Fruit fly (Drosophila melanogaster): ENCODE results near the gene jvl.

Gene jvl

dm6 chr3R:14714147-14714903 lies 27.1 kb upstream of the jvl start (continued):
- TF ChIP-seq salr (GFP tag; optimal IDR thresholded peaks at IDR 0.05) (no peak), CG8632 (GFP tag; optimal IDR thresholded peaks at IDR 0.05) (peak; percentile 87), Sox15 (GFP tag; optimal IDR thresholded peaks at IDR 0.05) (peak; percentile 9), CG31627 (GFP tag; optimal IDR thresholded peaks at IDR 0.05) (no peak), CG34406 (GFP tag; optimal IDR thresholded peaks at IDR 0.05) (peak; percentile 79), Eip75B (GFP tag; optimal IDR thresholded peaks at IDR 0.05) (peak; percentile 30), CG6276 (GFP tag; optimal IDR thresholded peaks at IDR 0.05) (peak; percentile 73), vri (GFP tag; optimal IDR thresholded peaks at IDR 0.05) (no peak), Smox (GFP tag; optimal IDR thresholded peaks at IDR 0.05) (no peak)

- TF ChIP-seq dac (GFP tag; optimal IDR thresholded peaks at IDR 0.05) (peak; percentile 95), CG4318 (GFP tag; optimal IDR thresholded peaks at IDR 0.05) (peak; percentile 95), CG3032 (tag; optimal IDR thresholded peaks at IDR 0.05) (peak; percentile 93), CG1621 (tag; optimal IDR thresholded peaks at IDR 0.05) (peak; percentile 89), topi (GFP tag; optimal IDR thresholded peaks at IDR 0.05) (peak; percentile 68), Eip78C (GFP tag) (peak; percentile 98), Blimp-1 (GFP tag; optimal IDR thresholded peaks at IDR 0.05) (no peak), CG6808 (GFP tag; optimal IDR thresholded peaks at IDR 0.05) (peak; percentile 80), CG34406 (GFP tag; optimal IDR thresholded peaks at IDR 0.05) (peak; percentile 67), Sox15 (GFP tag; optimal IDR thresholded peaks at IDR 0.05) (peak; percentile 18), Sox102F (GFP tag; optimal IDR thresholded peaks at IDR 0.05) (peak; percentile 36), Ets96B (tag; optimal IDR thresholded peaks at IDR 0.05) (peak; percentile 93), CG8632 (GFP tag; optimal IDR thresholded peaks at IDR 0.05) (peak; percentile 68), Sox14 (GFP tag; optimal IDR thresholded peaks at IDR 0.05) (peak; percentile 93), CG8119 (GFP tag; IDR thresholded peaks at IDR 0.05) (peak; percentile 99), CG11902 (GFP tag; optimal IDR thresholded peaks at IDR 0.05) (peak; percentile 24), Hr39 (GFP tag; optimal IDR thresholded peaks at IDR 0.05) (peak; percentile 66), CG6792 (GFP tag; optimal IDR thresholded peaks at IDR 0.05) (peak; percentile 69), CG3919 (GFP tag; optimal IDR thresholded peaks at IDR 0.05) (peak; percentile 91), Eip93F (GFP tag; optimal IDR thresholded peaks at IDR 0.05) (no peak), CG15336 (GFP tag; IDR thresholded peaks at IDR 0.05) (peak; percentile 99), achi (GFP tag; optimal IDR thresholded peaks at IDR 0.05) (peak; percentile 93), CG6854 (GFP tag; optimal IDR thresholded peaks at IDR 0.05) (no peak), CG16779 (tag; optimal IDR thresholded peaks at IDR 0.05) (peak; percentile 89), Hr4 (GFP tag; optimal IDR thresholded peaks at IDR 0.05) (peak; percentile 99), esn (GFP tag; optimal IDR thresholded peaks at IDR 0.05) (peak; percentile 64), CG31627 (GFP tag; optimal IDR thresholded peaks at IDR 0.05) (peak; percentile 54), ss (GFP tag; optimal IDR thresholded peaks at IDR 0.05) (peak; percentile 79 to 83), Smox (GFP tag; optimal IDR thresholded peaks at IDR 0.05) (peak; percentile 40), dsx (GFP tag; optimal IDR thresholded peaks at IDR 0.05; ENCODE audit: poor library complexity, severe bottlenecking) (peak; percentile 87), svp (GFP tag) (peak; percentile 48), Gug (GFP tag; IDR thresholded peaks at IDR 0.05) (peak; percentile 96), CG6276 (GFP tag; optimal IDR thresholded peaks at IDR 0.05) (peak; percentile 98), fd85E (GFP tag; optimal IDR thresholded peaks at IDR 0.05) (no peak), Eip75B (GFP tag; optimal IDR thresholded peaks at IDR 0.05) (peak; percentile 88), fd59A (GFP tag; optimal IDR thresholded peaks at IDR 0.05) (peak; percentile 90), CG8319 (GFP tag; optimal IDR thresholded peaks at IDR 0.05) (peak; percentile 52), Ets21C (GFP tag; optimal IDR thresholded peaks at IDR 0.05) (peak; percentile 32), salr (GFP tag; optimal IDR thresholded peaks at IDR 0.05) (peak; percentile 83 to 96), fkh (GFP tag; optimal IDR thresholded peaks at IDR 0.05) (no peak), CG32006 (GFP tag; optimal IDR thresholded peaks at IDR 0.05) (peak; percentile 98), net (GFP tag; optimal IDR thresholded peaks at IDR 0.05) (peak; percentile 94), spab (GFP tag; optimal IDR thresholded peaks at IDR 0.05) (peak; percentile 79), CG7368 (GFP tag; optimal IDR thresholded peaks at IDR 0.05) (peak; percentile 59), vri (GFP tag; optimal IDR thresholded peaks at IDR 0.05) (peak; percentile 25)
These were observed 26.3 kb upstream of the jvl start for dm6 chr3R:14714904-14715588.

Measured in whole organism, prepupa.